Worm (Caenorhabditis elegans) whole organism, L1 larva: ENCODE measurements around the gene ZK563.7.
A peak's percentile ranks its signal among the peaks of the same experiment; 100 is the strongest.

Experiments
- C04F5.9 ChIP-seq: sonication (generic microtip); optimal IDR thresholded peaks from 2 replicates; lab custom pipeline; 2016; ENCODE audit warnings: missing genetic modification characterization, missing compliant biosample characterization
- C34B4.2 ChIP-seq: sonication (generic microtip); optimal IDR thresholded peaks from 2 replicates; lab custom pipeline; 2017; ENCODE audit warnings: mild to moderate bottlenecking, missing genetic modification characterization, missing compliant biosample characterization
- F16B12.6 ChIP-seq: fragments of 150-350 bp; optimal IDR thresholded peaks from 2 replicates; lab custom pipeline; 2014; ENCODE audit warnings: missing biosample characterization, missing genetic modification characterization
- Y116A8C.19 ChIP-seq: sonication (generic microtip); optimal IDR thresholded peaks from 2 replicates; lab custom pipeline; 2016; ENCODE audit warnings: missing compliant biosample characterization, missing genetic modification characterization, borderline replicate concordance
- aha-1 ChIP-seq: fragments of 150-350 bp; optimal IDR thresholded peaks from 2 replicates; lab custom pipeline; 2014; ENCODE audit warnings: missing biosample characterization, missing genetic modification characterization
- alr-1 ChIP-seq: fragments of 200-800 bp; sonication (Bioruptor generic); optimal IDR thresholded peaks from 2 replicates; lab custom pipeline; 2018; ENCODE audit warnings: borderline replicate concordance, mild to moderate bottlenecking, missing genetic modification characterization, missing compliant biosample characterization
- aly-2 ChIP-seq: fragments of 150-350 bp; optimal IDR thresholded peaks from 2 replicates; lab custom pipeline; 2014; ENCODE audit warnings: missing biosample characterization, missing genetic modification characterization
- ama-1 ChIP-seq: fragments of 150-350 bp; optimal IDR thresholded peaks from 2 replicates; lab custom pipeline; 2014
- blmp-1 ChIP-seq: fragments of 150-350 bp; optimal IDR thresholded peaks from 2 replicates; lab custom pipeline; 2014; ENCODE audit warnings: missing biosample characterization, missing genetic modification characterization
- ceh-63 ChIP-seq: fragments of 200-800 bp; sonication (Bioruptor generic); optimal IDR thresholded peaks from 2 replicates; lab custom pipeline; 2018; ENCODE audit warnings: mild to moderate bottlenecking, missing genetic modification characterization, missing compliant biosample characterization
- ceh-8 ChIP-seq: fragments of 200-800 bp; sonication (Bioruptor generic); optimal IDR thresholded peaks from 2 replicates; lab custom pipeline; 2018; ENCODE audit warnings: mild to moderate bottlenecking, missing genetic modification characterization, moderate library complexity, missing compliant biosample characterization
- efl-3 ChIP-seq: fragments of 200-800 bp; sonication (Bioruptor generic); optimal IDR thresholded peaks from 2 replicates; lab custom pipeline; 2018; ENCODE audit warnings: mild to moderate bottlenecking, missing genetic modification characterization, missing compliant biosample characterization
- egl-13 ChIP-seq: sonication (generic microtip); optimal IDR thresholded peaks from 2 replicates; lab custom pipeline; 2016; ENCODE audit warnings: missing genotype, missing genetic modification reagents, missing genetic modification characterization, missing compliant biosample characterization
- elt-2 ChIP-seq: sonication (generic microtip); optimal IDR thresholded peaks from 2 replicates; lab custom pipeline; 2016; ENCODE audit warnings: missing genetic modification characterization, mild to moderate bottlenecking, inconsistent platforms, missing compliant biosample characterization, missing genetic modification reagents
- fkh-4 ChIP-seq: sonication (generic microtip); optimal IDR thresholded peaks from 2 replicates; lab custom pipeline; 2016; ENCODE audit warnings: missing compliant biosample characterization, missing genetic modification characterization, borderline replicate concordance
- fos-1 ChIP-seq: fragments of 150-350 bp; optimal IDR thresholded peaks from 2 replicates; lab custom pipeline; 2014; ENCODE audit warnings: missing biosample characterization, missing genetic modification characterization
- hlh-4 ChIP-seq: sonication (generic microtip); optimal IDR thresholded peaks from 2 replicates; lab custom pipeline; 2016; ENCODE audit warnings: mild to moderate bottlenecking, missing genetic modification characterization, missing compliant biosample characterization
- hpl-2 ChIP-seq: fragments of 150-350 bp; optimal IDR thresholded peaks from 2 replicates; lab custom pipeline; 2014; ENCODE audit warnings: missing biosample characterization, missing genetic modification reagents, missing genetic modification characterization
- irx-1 ChIP-seq: sonication (generic microtip); optimal IDR thresholded peaks from 2 replicates; lab custom pipeline; 2016; ENCODE audit warnings: missing genetic modification characterization, missing compliant biosample characterization
- isw-1 ChIP-seq: fragments of 200-800 bp; sonication (Bioruptor generic); IDR thresholded peaks from 2 replicates; pipeline ENCODE4 v1.3.6; 2022; ENCODE audit warnings: missing genetic modification characterization, missing compliant biosample characterization
- lin-14 ChIP-seq: fragments of 200-800 bp; sonication (Bioruptor generic); optimal IDR thresholded peaks from 2 replicates; lab custom pipeline; 2018; ENCODE audit warnings: mild to moderate bottlenecking, missing genetic modification characterization, moderate library complexity, missing compliant biosample characterization
- lin-35 ChIP-seq, 2 experiments: fragments of 150-350 bp; optimal IDR thresholded peaks; 2 replicates each; lab custom pipeline; 2014; ENCODE audit warnings: missing biosample characterization in 2 of 2, missing genetic modification characterization in 2 of 2, missing genetic modification reagents in 2 of 2
- lin-39 ChIP-seq: fragments of 150-350 bp; optimal IDR thresholded peaks from 2 replicates; lab custom pipeline; 2014; ENCODE audit warnings: missing biosample characterization, missing genetic modification reagents, missing genetic modification characterization
- lir-3 ChIP-seq: sonication (generic microtip); optimal IDR thresholded peaks from 2 replicates; lab custom pipeline; 2016; ENCODE audit warnings: mild to moderate bottlenecking, missing genetic modification characterization, moderate library complexity, missing compliant biosample characterization; ENCODE audit not compliant: poor library complexity
- lsy-2 ChIP-seq, 2 experiments: fragments of 150-350 bp; optimal IDR thresholded peaks; 2 replicates each; lab custom pipeline; 2014; ENCODE audit warnings: missing biosample characterization in 2 of 2, missing genetic modification characterization in 2 of 2
- mef-2 ChIP-seq: fragments of 150-350 bp; optimal IDR thresholded peaks from 2 replicates; lab custom pipeline; 2014; ENCODE audit warnings: missing biosample characterization, missing genetic modification characterization
- mep-1 ChIP-seq: fragments of 150-350 bp; optimal IDR thresholded peaks from 2 replicates; lab custom pipeline; 2014; ENCODE audit warnings: missing biosample characterization, missing genetic modification characterization
- nhr-11 ChIP-seq: fragments of 150-350 bp; optimal IDR thresholded peaks from 2 replicates; lab custom pipeline; 2014; ENCODE audit warnings: missing biosample characterization, missing genetic modification characterization
- nhr-12 ChIP-seq: sonication (generic microtip); optimal IDR thresholded peaks from 2 replicates; lab custom pipeline; 2017; ENCODE audit warnings: missing biosample characterization, missing genetic modification characterization
- nhr-19 ChIP-seq: fragments of 200-800 bp; sonication (Bioruptor generic); conservative IDR thresholded peaks from 2 replicates; pipeline ENCODE4 v1.3.6; 2022; ENCODE audit warnings: missing genetic modification characterization, missing compliant biosample characterization
- nhr-20 ChIP-seq: sonication (generic microtip); optimal IDR thresholded peaks from 2 replicates; lab custom pipeline; 2016; ENCODE audit warnings: mild to moderate bottlenecking, missing genetic modification characterization, missing compliant biosample characterization
- nhr-237 ChIP-seq: fragments of 150-350 bp; optimal IDR thresholded peaks from 2 replicates; lab custom pipeline; 2014; ENCODE audit warnings: missing biosample characterization, missing genetic modification characterization
- nhr-28 ChIP-seq: fragments of 150-350 bp; optimal IDR thresholded peaks from 2 replicates; lab custom pipeline; 2014; ENCODE audit warnings: missing biosample characterization, missing genetic modification characterization
- nhr-47 ChIP-seq: sonication (generic microtip); optimal IDR thresholded peaks from 2 replicates; lab custom pipeline; 2016; ENCODE audit warnings: mild to moderate bottlenecking, missing genetic modification characterization, moderate library complexity, missing compliant biosample characterization
- nhr-71 ChIP-seq: sonication (generic microtip); optimal IDR thresholded peaks from 2 replicates; lab custom pipeline; 2016; ENCODE audit warnings: mild to moderate bottlenecking, missing genetic modification characterization, moderate library complexity, missing compliant biosample characterization
- nhr-84 ChIP-seq: sonication (generic microtip); optimal IDR thresholded peaks from 2 replicates; lab custom pipeline; 2017; ENCODE audit warnings: missing biosample characterization, missing genetic modification characterization
- nhr-85 ChIP-seq: sonication (generic microtip); peaks from one replicate; lab custom pipeline; 2016; ENCODE audit warnings: missing genetic modification characterization, inconsistent platforms, missing compliant biosample characterization
- nhr-90 ChIP-seq: sonication (generic microtip); optimal IDR thresholded peaks from 2 replicates; lab custom pipeline; 2016; ENCODE audit warnings: mild to moderate bottlenecking, missing genetic modification characterization, missing compliant biosample characterization; ENCODE audit not compliant: poor library complexity
- rnt-1 ChIP-seq: sonication (generic microtip); optimal IDR thresholded peaks from 2 replicates; lab custom pipeline; 2016; ENCODE audit warnings: mild to moderate bottlenecking, missing genetic modification characterization, moderate library complexity, missing compliant biosample characterization
- snpc-4 ChIP-seq: fragments of 150-350 bp; optimal IDR thresholded peaks from 2 replicates; lab custom pipeline; 2014; ENCODE audit warnings: missing biosample characterization, missing genetic modification characterization
- sptf-1 ChIP-seq: fragments of 150-350 bp; optimal IDR thresholded peaks from 2 replicates; lab custom pipeline; 2014; ENCODE audit warnings: missing biosample characterization, missing genetic modification characterization
- swsn-7 ChIP-seq: sonication (generic microtip); optimal IDR thresholded peaks from 2 replicates; lab custom pipeline; 2016; ENCODE audit warnings: missing genetic modification characterization, missing compliant biosample characterization
- tlp-1 ChIP-seq: fragments of 150-350 bp; optimal IDR thresholded peaks from 2 replicates; lab custom pipeline; 2014; ENCODE audit warnings: missing biosample characterization, missing genetic modification characterization
- unc-30 ChIP-seq: sonication (generic microtip); optimal IDR thresholded peaks from 2 replicates; lab custom pipeline; 2017; ENCODE audit warnings: missing biosample characterization, missing genetic modification characterization
- unc-62 ChIP-seq: fragments of 150-350 bp; optimal IDR thresholded peaks from 2 replicates; lab custom pipeline; 2014; ENCODE audit warnings: missing biosample characterization, missing genetic modification reagents, missing genetic modification characterization
- unc-98 ChIP-seq: fragments of 200-800 bp; sonication (Bioruptor generic); IDR thresholded peaks from 2 replicates; pipeline ENCODE4 v1.3.6; 2022; ENCODE audit warnings: missing genetic modification characterization, missing compliant biosample characterization
- xbp-1 ChIP-seq: sonication (generic microtip); optimal IDR thresholded peaks from 2 replicates; lab custom pipeline; 2016; ENCODE audit warnings: missing genetic modification characterization, missing compliant biosample characterization
- ztf-11 ChIP-seq, 2 experiments: sonication (generic microtip); optimal IDR thresholded peaks; 2 replicates each; lab custom pipeline; 2016 to 2017; ENCODE audit warnings: missing genetic modification characterization in 2 of 2, missing biosample characterization in 1 of 2, missing compliant biosample characterization in 1 of 2
- ztf-4 ChIP-seq: fragments of 150-350 bp; optimal IDR thresholded peaks from 2 replicates; lab custom pipeline; 2014; ENCODE audit warnings: missing biosample characterization, missing genetic modification characterization

The ZK563.7 gene

ce11 chrX:3368659-3369058 lies 11.6 kb upstream of the ZK563.7 start, which contains the start of gene ZK563.2:
TSS of gene ZK563.2 (plus strand) at chrX:3368959.
- TF ChIP-seq Y116A8C.19 (tag; lab: Kevin White, UChicago), result no peak
- no peak for TF ChIP-seq snpc-4 (tag; lab: Kevin White, UChicago)
- no peak for TF ChIP-seq nhr-12 (tag; lab: Kevin White, UChicago)

ce11 chrX:3369442-3369841 lies 10.8 kb upstream of the ZK563.7 start:
- TF ChIP-seq nhr-11 (tag; lab: Kevin White, UChicago), result no peak

ce11 chrX:3371264-3371663 lies 9.0 kb upstream of the ZK563.7 start:
- TF ChIP-seq elt-2 (tag; lab: Kevin White, UChicago), result peak; percentile 19
- no peak for TF ChIP-seq F16B12.6
- no peak for TF ChIP-seq alr-1
- peak; percentile 77 for TF ChIP-seq nhr-19 (GFP tag; lab: Robert Waterston, UW)
- peak; percentile 75 for TF ChIP-seq rnt-1
- TF ChIP-seq C04F5.9 (tag; lab: Kevin White, UChicago), result no peak
- TF ChIP-seq lir-3 (tag; lab: Kevin White, UChicago), result peak; percentile 50
- peak; percentile 66 for TF ChIP-seq nhr-85 (tag; lab: Kevin White, UChicago)
- TF ChIP-seq nhr-84 (tag; lab: Kevin White, UChicago), result no peak
- TF ChIP-seq nhr-237 (tag; lab: Kevin White, UChicago), result peak; percentile 37
- no peak for TF ChIP-seq sptf-1 (tag; lab: Kevin White, UChicago)
- TF ChIP-seq swsn-7 (tag; lab: Kevin White, UChicago), result peak; percentile 71
- peak; percentile 71 for TF ChIP-seq nhr-90 (tag; lab: Kevin White, UChicago)
- no peak for TF ChIP-seq fkh-4
- no peak for TF ChIP-seq nhr-28 (tag; lab: Kevin White, UChicago)
- no peak for TF ChIP-seq tlp-1 (tag; lab: Kevin White, UChicago)
- no peak for TF ChIP-seq hpl-2 (GFP tag; lab: Kevin White, UChicago)
- TF ChIP-seq unc-62, result no peak
- TF ChIP-seq lin-35 (GFP tag; optimal IDR thresholded peaks at IDR 0.05; lab: Kevin White, UChicago), result peak; percentile 49 to 70
- peak; percentile 43 for TF ChIP-seq ceh-8 (GFP tag; lab: Kevin White, UChicago)
- TF ChIP-seq ztf-11 (tag; optimal IDR thresholded peaks at IDR 0.05; lab: Kevin White, UChicago), result no peak
- TF ChIP-seq mef-2, result no peak
- peak; percentile 80 for TF ChIP-seq nhr-47
- peak; percentile 80 for TF ChIP-seq lin-14 (GFP tag; lab: Kevin White, UChicago)
- TF ChIP-seq lin-39 (tag; lab: Kevin White, UChicago), result no peak
- TF ChIP-seq ceh-63 (GFP tag; lab: Kevin White, UChicago), result no peak
- TF ChIP-seq ztf-4 (tag; lab: Kevin White, UChicago), result no peak
- peak; percentile 75 for TF ChIP-seq nhr-71 (tag; lab: Kevin White, UChicago)
- TF ChIP-seq aly-2 (tag; lab: Kevin White, UChicago), result peak; percentile 1
- no peak for TF ChIP-seq efl-3 (GFP tag; lab: Kevin White, UChicago)
- TF ChIP-seq ama-1 (lab: Kevin White, UChicago), result no peak
- TF ChIP-seq nhr-12 (tag; lab: Kevin White, UChicago), result no peak
- TF ChIP-seq C34B4.2 (tag; lab: Kevin White, UChicago), result no peak
- peak; percentile 59 for TF ChIP-seq xbp-1 (tag; lab: Kevin White, UChicago)
- TF ChIP-seq aha-1 (tag; lab: Kevin White, UChicago), result no peak
- TF ChIP-seq egl-13, result peak; percentile 27
- TF ChIP-seq mep-1 (tag; lab: Kevin White, UChicago), result peak; percentile 64
- TF ChIP-seq blmp-1 (tag; lab: Kevin White, UChicago), result no peak
- TF ChIP-seq unc-30 (tag; lab: Kevin White, UChicago), result no peak
- TF ChIP-seq fos-1 (tag; lab: Kevin White, UChicago), result peak; percentile 49
- peak; percentile 76 for TF ChIP-seq nhr-20 (tag; lab: Kevin White, UChicago)
- TF ChIP-seq hlh-4 (tag; lab: Kevin White, UChicago), result no peak
- 0 out of 2 replicates have a peak, but pooled peaks have one; percentile 23 for TF ChIP-seq unc-98 (GFP tag; lab: Robert Waterston, UW)
- TF ChIP-seq lsy-2 (tag; optimal IDR thresholded peaks at IDR 0.05; lab: Kevin White, UChicago), result peak; percentile 30 to 67
- TF ChIP-seq irx-1 (tag; lab: Kevin White, UChicago), result peak; percentile 56
- peak; percentile 38 for TF ChIP-seq isw-1 (GFP tag; lab: Robert Waterston, UW)
